Worm (Caenorhabditis elegans) whole organism, L1 larva: Measurements from ENCODE around the gene clec-175.

Experiments used
- C16A3.4 ChIP-seq: fragments of 150-350 bp; optimal IDR thresholded peaks from 2 replicates; lab custom pipeline; 2014; ENCODE audit warnings: missing biosample characterization, missing genetic modification characterization
- F16B12.6 ChIP-seq: fragments of 150-350 bp; optimal IDR thresholded peaks from 2 replicates; lab custom pipeline; 2014; ENCODE audit warnings: missing biosample characterization, missing genetic modification characterization
- aly-2 ChIP-seq: fragments of 150-350 bp; optimal IDR thresholded peaks from 2 replicates; lab custom pipeline; 2014; ENCODE audit warnings: missing biosample characterization, missing genetic modification characterization
- ama-1 ChIP-seq: fragments of 150-350 bp; optimal IDR thresholded peaks from 2 replicates; lab custom pipeline; 2014
- blmp-1 ChIP-seq: fragments of 150-350 bp; optimal IDR thresholded peaks from 2 replicates; lab custom pipeline; 2014; ENCODE audit warnings: missing biosample characterization, missing genetic modification characterization
- ceh-63 ChIP-seq: fragments of 200-800 bp; sonication (Bioruptor generic); optimal IDR thresholded peaks from 2 replicates; lab custom pipeline; 2018; ENCODE audit warnings: mild to moderate bottlenecking, missing genetic modification characterization, missing compliant biosample characterization
- ceh-8 ChIP-seq: fragments of 200-800 bp; sonication (Bioruptor generic); optimal IDR thresholded peaks from 2 replicates; lab custom pipeline; 2018; ENCODE audit warnings: mild to moderate bottlenecking, missing genetic modification characterization, moderate library complexity, missing compliant biosample characterization
- ceh-88 ChIP-seq: fragments of 200-800 bp; sonication (Bioruptor generic); IDR thresholded peaks from 2 replicates; pipeline ENCODE4 v1.3.6; 2022; ENCODE audit warnings: missing genetic modification characterization, missing compliant biosample characterization
- dpl-1 ChIP-seq, 3 experiments: fragments of 150-350 bp in 2 of 3; sonication (generic microtip) in 1 of 3; optimal IDR thresholded peaks; 2 replicates each; lab custom pipeline; 2014 to 2017; ENCODE audit warnings: missing biosample characterization in 3 of 3, missing genetic modification characterization in 3 of 3, missing genetic modification reagents in 3 of 3
- dsc-1 ChIP-seq: sonication (generic microtip); optimal IDR thresholded peaks from 2 replicates; lab custom pipeline; 2016; ENCODE audit warnings: mild to moderate bottlenecking, missing genetic modification characterization, missing compliant biosample characterization
- efl-1 ChIP-seq, 4 experiments: fragments of 150-350 bp; optimal IDR thresholded peaks in 3 of 4; peaks in 1 of 4; 1 replicate in 1 of 4; 2 replicates in 3 of 4; lab custom pipeline; 2014; ENCODE audit warnings: missing biosample characterization in 2 of 4, missing genetic modification characterization in 2 of 4, missing genetic modification reagents in 2 of 4
- efl-3 ChIP-seq: fragments of 200-800 bp; sonication (Bioruptor generic); optimal IDR thresholded peaks from 2 replicates; lab custom pipeline; 2018; ENCODE audit warnings: mild to moderate bottlenecking, missing genetic modification characterization, missing compliant biosample characterization
- egl-27 ChIP-seq, 2 experiments: fragments of 150-350 bp in 1 of 2; sonication (generic microtip); optimal IDR thresholded peaks; 3 replicates each; lab custom pipeline; 2017 to 2018; ENCODE audit warnings: missing biosample characterization in 2 of 2, missing genetic modification characterization in 2 of 2, missing genetic modification reagents in 2 of 2
- elt-2 ChIP-seq: sonication (generic microtip); optimal IDR thresholded peaks from 2 replicates; lab custom pipeline; 2016; ENCODE audit warnings: missing genetic modification characterization, mild to moderate bottlenecking, inconsistent platforms, missing compliant biosample characterization, missing genetic modification reagents
- fkh-10 ChIP-seq: sonication (generic microtip); optimal IDR thresholded peaks from 2 replicates; lab custom pipeline; 2017; ENCODE audit warnings: missing biosample characterization, missing genetic modification reagents, missing genetic modification characterization
- fkh-4 ChIP-seq: sonication (generic microtip); optimal IDR thresholded peaks from 2 replicates; lab custom pipeline; 2016; ENCODE audit warnings: missing compliant biosample characterization, missing genetic modification characterization, borderline replicate concordance
- fkh-8 ChIP-seq: sonication (generic microtip); optimal IDR thresholded peaks from 2 replicates; lab custom pipeline; 2016; ENCODE audit warnings: mild to moderate bottlenecking, missing genetic modification characterization, missing compliant biosample characterization
- grh-1 ChIP-seq: fragments of 200-800 bp; sonication (Bioruptor generic); IDR thresholded peaks from 2 replicates; pipeline ENCODE4 v1.3.6; 2022; ENCODE audit warnings: missing genetic modification reagents, missing genetic modification characterization, missing compliant biosample characterization
- irx-1 ChIP-seq: sonication (generic microtip); optimal IDR thresholded peaks from 2 replicates; lab custom pipeline; 2016; ENCODE audit warnings: missing genetic modification characterization, missing compliant biosample characterization
- lin-14 ChIP-seq: fragments of 200-800 bp; sonication (Bioruptor generic); optimal IDR thresholded peaks from 2 replicates; lab custom pipeline; 2018; ENCODE audit warnings: mild to moderate bottlenecking, missing genetic modification characterization, moderate library complexity, missing compliant biosample characterization
- lin-15B ChIP-seq: fragments of 150-350 bp; sonication (generic microtip); optimal IDR thresholded peaks from 3 replicates; lab custom pipeline; 2014; ENCODE audit warnings: missing biosample characterization, missing genetic modification characterization
- lin-35 ChIP-seq, 2 experiments: fragments of 150-350 bp; optimal IDR thresholded peaks; 2 replicates each; lab custom pipeline; 2014; ENCODE audit warnings: missing biosample characterization in 2 of 2, missing genetic modification characterization in 2 of 2, missing genetic modification reagents in 2 of 2
- lin-39 ChIP-seq: fragments of 150-350 bp; optimal IDR thresholded peaks from 2 replicates; lab custom pipeline; 2014; ENCODE audit warnings: missing biosample characterization, missing genetic modification reagents, missing genetic modification characterization
- lsy-2 ChIP-seq, 2 experiments: fragments of 150-350 bp; optimal IDR thresholded peaks; 2 replicates each; lab custom pipeline; 2014; ENCODE audit warnings: missing biosample characterization in 2 of 2, missing genetic modification characterization in 2 of 2
- mab-9 ChIP-seq: fragments of 200-800 bp; sonication (Bioruptor generic); IDR thresholded peaks from 2 replicates; pipeline ENCODE4 v1.3.6; 2022; ENCODE audit warnings: missing genetic modification reagents, missing genetic modification characterization, missing compliant biosample characterization
- mdl-1 ChIP-seq, 2 experiments: fragments of 150-350 bp; optimal IDR thresholded peaks; 2 replicates each; lab custom pipeline; 2014 to 2017; ENCODE audit warnings: missing biosample characterization in 2 of 2, missing genetic modification characterization in 2 of 2, inconsistent platforms in 1 of 2
- mef-2 ChIP-seq: fragments of 150-350 bp; optimal IDR thresholded peaks from 2 replicates; lab custom pipeline; 2014; ENCODE audit warnings: missing biosample characterization, missing genetic modification characterization
- mep-1 ChIP-seq: fragments of 150-350 bp; optimal IDR thresholded peaks from 2 replicates; lab custom pipeline; 2014; ENCODE audit warnings: missing biosample characterization, missing genetic modification characterization
- nhr-11 ChIP-seq: fragments of 150-350 bp; optimal IDR thresholded peaks from 2 replicates; lab custom pipeline; 2014; ENCODE audit warnings: missing biosample characterization, missing genetic modification characterization
- nhr-20 ChIP-seq: sonication (generic microtip); optimal IDR thresholded peaks from 2 replicates; lab custom pipeline; 2016; ENCODE audit warnings: mild to moderate bottlenecking, missing genetic modification characterization, missing compliant biosample characterization
- nhr-47 ChIP-seq: sonication (generic microtip); optimal IDR thresholded peaks from 2 replicates; lab custom pipeline; 2016; ENCODE audit warnings: mild to moderate bottlenecking, missing genetic modification characterization, moderate library complexity, missing compliant biosample characterization
- nhr-71 ChIP-seq: sonication (generic microtip); optimal IDR thresholded peaks from 2 replicates; lab custom pipeline; 2016; ENCODE audit warnings: mild to moderate bottlenecking, missing genetic modification characterization, moderate library complexity, missing compliant biosample characterization
- nhr-76 ChIP-seq: sonication (generic microtip); optimal IDR thresholded peaks from 2 replicates; lab custom pipeline; 2017; ENCODE audit warnings: missing biosample characterization, missing genetic modification characterization
- nhr-77 ChIP-seq: fragments of 150-350 bp; optimal IDR thresholded peaks from 2 replicates; lab custom pipeline; 2014; ENCODE audit warnings: missing biosample characterization, missing genetic modification characterization
- nhr-85 ChIP-seq: sonication (generic microtip); peaks from one replicate; lab custom pipeline; 2016; ENCODE audit warnings: missing genetic modification characterization, inconsistent platforms, missing compliant biosample characterization
- nhr-90 ChIP-seq: sonication (generic microtip); optimal IDR thresholded peaks from 2 replicates; lab custom pipeline; 2016; ENCODE audit warnings: mild to moderate bottlenecking, missing genetic modification characterization, missing compliant biosample characterization; ENCODE audit not compliant: poor library complexity
- rnt-1 ChIP-seq: sonication (generic microtip); optimal IDR thresholded peaks from 2 replicates; lab custom pipeline; 2016; ENCODE audit warnings: mild to moderate bottlenecking, missing genetic modification characterization, moderate library complexity, missing compliant biosample characterization
- skn-1 ChIP-seq: fragments of 150-350 bp; optimal IDR thresholded peaks from 2 replicates; lab custom pipeline; 2014; ENCODE audit warnings: missing biosample characterization, missing genetic modification characterization
- snu-23 ChIP-seq: sonication (generic microtip); optimal IDR thresholded peaks from 2 replicates; lab custom pipeline; 2016; ENCODE audit warnings: missing genetic modification characterization, missing compliant biosample characterization
- sptf-1 ChIP-seq: fragments of 150-350 bp; optimal IDR thresholded peaks from 2 replicates; lab custom pipeline; 2014; ENCODE audit warnings: missing biosample characterization, missing genetic modification characterization
- tbx-2 ChIP-seq: sonication (generic microtip); optimal IDR thresholded peaks from 2 replicates; lab custom pipeline; 2016; ENCODE audit warnings: missing genetic modification characterization, missing compliant biosample characterization
- unc-130 ChIP-seq: fragments of 150-350 bp; optimal IDR thresholded peaks from 2 replicates; lab custom pipeline; 2017; ENCODE audit warnings: missing biosample characterization, missing genetic modification characterization, inconsistent platforms
- ztf-4 ChIP-seq: fragments of 150-350 bp; optimal IDR thresholded peaks from 2 replicates; lab custom pipeline; 2014; ENCODE audit warnings: missing biosample characterization, missing genetic modification characterization

clec-175 gene

ce11 chrIV:4403870-4404269 is 18.3 kb upstream of the clec-175 start:
- TF ChIP-seq mab-9 (GFP tag; lab: Robert Waterston, UW) (no peak), mdl-1 (tag; optimal IDR thresholded peaks at IDR 0.05; lab: Kevin White, UChicago) (no peak), efl-1 (optimal IDR thresholded peaks at IDR 0.05; lab: Kevin White, UChicago) (no peak), efl-1 (GFP tag; optimal IDR thresholded peaks at IDR 0.05 in 1 of 2; lab: Kevin White, UChicago) (peak in 1 of 2 experiments; percentile 84), F16B12.6 (tag; lab: Kevin White, UChicago) (no peak), rnt-1 (tag; lab: Kevin White, UChicago) (peak; percentile 24), mep-1 (tag; lab: Kevin White, UChicago) (peak; percentile 2), lin-14 (GFP tag; lab: Kevin White, UChicago) (peak; percentile 73), fkh-8 (tag; lab: Kevin White, UChicago) (no peak), nhr-47 (tag; lab: Kevin White, UChicago) (peak; percentile 14), C16A3.4 (tag; lab: Kevin White, UChicago) (no peak), aly-2 (tag; lab: Kevin White, UChicago) (no peak), grh-1 (no peak), nhr-11 (tag; lab: Kevin White, UChicago) (no peak), tbx-2 (peak; percentile 2), lsy-2 (tag; optimal IDR thresholded peaks at IDR 0.05; lab: Kevin White, UChicago) (peak in 1 of 2 experiments; percentile 22)
- TF ChIP-seq, all 84 proteins: peak for 7

ce11 chrIV:4405126-4405525 is 17.0 kb upstream of the clec-175 start, which contains the start of gene Y24D9A.7:
TSS of gene Y24D9A.7 (minus strand) at chrIV:4405171.
- peak; percentile 46 for TF ChIP-seq unc-130 (tag; lab: Kevin White, UChicago)
- no peak for TF ChIP-seq ceh-8 (GFP tag; lab: Kevin White, UChicago)
- TF ChIP-seq nhr-77 = no peak
- no peak for TF ChIP-seq efl-3 (GFP tag; lab: Kevin White, UChicago)
- no peak for TF ChIP-seq sptf-1
- no peak for TF ChIP-seq ceh-88 (GFP tag; lab: Robert Waterston, UW)
- peak; percentile 27 for TF ChIP-seq snu-23 (GFP tag; lab: Kevin White, UChicago)
- no peak for TF ChIP-seq elt-2 (tag; lab: Kevin White, UChicago)
- TF ChIP-seq nhr-20 (tag; lab: Kevin White, UChicago) = peak; percentile 22
- peak; percentile 10 for TF ChIP-seq blmp-1
- no peak for TF ChIP-seq mab-9 (GFP tag; lab: Robert Waterston, UW)
- TF ChIP-seq lin-14 (GFP tag; lab: Kevin White, UChicago) = peak; percentile 57
- TF ChIP-seq fkh-4 (tag; lab: Kevin White, UChicago) = no peak
- no peak for TF ChIP-seq nhr-85 (tag; lab: Kevin White, UChicago)
- no peak for TF ChIP-seq efl-1 (optimal IDR thresholded peaks at IDR 0.05; lab: Kevin White, UChicago)
- peak in 1 of 2 experiments; percentile 92 for TF ChIP-seq efl-1 (GFP tag; optimal IDR thresholded peaks at IDR 0.05 in 1 of 2; lab: Kevin White, UChicago)
- no peak for TF ChIP-seq ceh-63 (GFP tag; lab: Kevin White, UChicago)
- peak; percentile 55 for TF ChIP-seq ztf-4
- no peak for TF ChIP-seq mef-2 (tag; lab: Kevin White, UChicago)
- TF ChIP-seq lin-15B (tag; lab: Kevin White, UChicago) = no peak
- peak in 1 of 2 experiments; percentile 43 for TF ChIP-seq lin-35 (GFP tag; optimal IDR thresholded peaks at IDR 0.05; lab: Kevin White, UChicago)
- TF ChIP-seq skn-1 = no peak
- TF ChIP-seq irx-1 (tag; lab: Kevin White, UChicago) = no peak
- TF ChIP-seq fkh-8 (tag; lab: Kevin White, UChicago) = no peak
- TF ChIP-seq nhr-76 (tag; lab: Kevin White, UChicago) = no peak
- TF ChIP-seq fkh-10 (GFP tag; lab: Kevin White, UChicago) = no peak
- TF ChIP-seq aly-2 (tag; lab: Kevin White, UChicago) = no peak
- TF ChIP-seq dpl-1 (GFP tag; optimal IDR thresholded peaks at IDR 0.05; lab: Kevin White, UChicago) = peak in 2 of 3 experiments; percentile 7 to 12
- TF ChIP-seq mep-1 (tag; lab: Kevin White, UChicago) = peak; percentile 21
- TF ChIP-seq lin-39 (tag; lab: Kevin White, UChicago) = no peak
- TF ChIP-seq egl-27 (tag; optimal IDR thresholded peaks at IDR 0.05; lab: Kevin White, UChicago) = no peak
- no peak for TF ChIP-seq nhr-90 (tag; lab: Kevin White, UChicago)
- peak in 1 of 2 experiments; percentile 3 for TF ChIP-seq lsy-2 (tag; optimal IDR thresholded peaks at IDR 0.05; lab: Kevin White, UChicago)
- TF ChIP-seq ama-1 (lab: Kevin White, UChicago) = no peak
- peak; percentile 19 for TF ChIP-seq dsc-1 (tag; lab: Kevin White, UChicago)
- TF ChIP-seq rnt-1 (tag; lab: Kevin White, UChicago) = peak; percentile 8
- TF ChIP-seq nhr-47 (tag; lab: Kevin White, UChicago) = no peak
- TF ChIP-seq nhr-71 (tag; lab: Kevin White, UChicago) = peak; percentile 61
- TF ChIP-seq C16A3.4 (tag; lab: Kevin White, UChicago) = no peak
